Fruit fly (Drosophila melanogaster) whole organism, embryonic: ENCODE data around the gene TRAM.
A peak's percentile ranks its signal among the peaks of the same experiment; 100 is the strongest.

Source experiments
- Abd-B ChIP-seq: fragments of 200-800 bp; sonication (Bioruptor generic); optimal IDR thresholded peaks from 2 replicates; lab custom pipeline; 2018; ENCODE audit warnings: missing biosample characterization, mild to moderate bottlenecking, missing genetic modification characterization, moderate library complexity
- Bteb2 ChIP-seq: fragments of 200-800 bp; sonication (Bioruptor generic); optimal IDR thresholded peaks from 2 replicates; lab custom pipeline; 2016; ENCODE audit warnings: missing biosample characterization, missing genetic modification characterization
- CG10209 ChIP-seq: fragments of 200-800 bp; sonication (Bioruptor generic); optimal IDR thresholded peaks from 3 replicates; lab custom pipeline; 2017; ENCODE audit warnings: missing biosample characterization, mild to moderate bottlenecking, missing genetic modification characterization, missing genetic modification reagents
- CG10565 ChIP-seq: fragments of 200-800 bp; sonication (Bioruptor generic); optimal IDR thresholded peaks from 3 replicates; lab custom pipeline; 2016; ENCODE audit warnings: missing biosample characterization, mild to moderate bottlenecking, missing genetic modification characterization
- CG11504 ChIP-seq: fragments of 200-800 bp; sonication (Bioruptor generic); optimal IDR thresholded peaks from 3 replicates; lab custom pipeline; 2019; ENCODE audit warnings: missing biosample characterization, mild to moderate bottlenecking, missing genetic modification characterization, moderate library complexity
- CG12769 ChIP-seq: fragments of 200-800 bp; sonication (Bioruptor generic); optimal IDR thresholded peaks from 2 replicates; lab custom pipeline; 2019; ENCODE audit warnings: missing biosample characterization, mild to moderate bottlenecking, missing genetic modification characterization, moderate library complexity
- CG13424 ChIP-seq: fragments of 200-800 bp; sonication (Bioruptor generic); optimal IDR thresholded peaks from 2 replicates; lab custom pipeline; 2019; ENCODE audit warnings: missing biosample characterization, mild to moderate bottlenecking, missing genetic modification characterization, moderate library complexity
- CG14050 ChIP-seq: fragments of 200-800 bp; sonication (Bioruptor generic); IDR thresholded peaks from 3 replicates; pipeline ENCODE4 v1.3.6; 2022; ENCODE audit warnings: missing biosample characterization, missing genetic modification characterization
- CG15073 ChIP-seq: fragments of 200-800 bp; sonication (Bioruptor generic); optimal IDR thresholded peaks from 2 replicates; lab custom pipeline; 2016; ENCODE audit warnings: missing biosample characterization, missing genetic modification characterization
- CG17568 ChIP-seq: fragments of 200-800 bp; sonication (Bioruptor generic); optimal IDR thresholded peaks from 2 replicates; lab custom pipeline; 2018; ENCODE audit warnings: missing biosample characterization, mild to moderate bottlenecking, missing genetic modification characterization, moderate library complexity
- CG30403 ChIP-seq: fragments of 200-800 bp; sonication (Bioruptor generic); optimal IDR thresholded peaks from 3 replicates; lab custom pipeline; 2016; ENCODE audit warnings: missing biosample characterization, missing genetic modification characterization
- CG31224 ChIP-seq: fragments of 200-800 bp; sonication (Bioruptor generic); IDR thresholded peaks from 2 replicates; pipeline ENCODE4 v1.3.6; 2022; ENCODE audit warnings: missing biosample characterization, missing genetic modification characterization
- CG32772 ChIP-seq: fragments of 200-800 bp; sonication (Bioruptor generic); IDR thresholded peaks from 2 replicates; pipeline ENCODE4 v1.3.6; 2022; ENCODE audit warnings: missing biosample characterization, missing genetic modification characterization
- CG4328 ChIP-seq: fragments of 200-800 bp; sonication (Bioruptor generic); optimal IDR thresholded peaks from 3 replicates; lab custom pipeline; 2017; ENCODE audit warnings: missing biosample characterization, missing genetic modification reagents, missing genetic modification characterization
- CG4424 ChIP-seq: fragments of 200-800 bp; sonication (Bioruptor generic); optimal IDR thresholded peaks from 3 replicates; lab custom pipeline; 2016; ENCODE audit warnings: missing biosample characterization, missing genetic modification characterization
- CG4730 ChIP-seq: fragments of 200-800 bp; sonication (Bioruptor generic); IDR thresholded peaks from 2 replicates; pipeline ENCODE4 v1.3.6; 2022; ENCODE audit warnings: missing biosample characterization, missing genetic modification characterization
- CG8281 ChIP-seq: fragments of 200-800 bp; sonication (Bioruptor generic); optimal IDR thresholded peaks from 2 replicates; lab custom pipeline; 2018; ENCODE audit warnings: missing biosample characterization, mild to moderate bottlenecking, missing genetic modification characterization, moderate library complexity
- CG8478 ChIP-seq: fragments of >200 bp; optimal IDR thresholded peaks from 2 replicates; lab custom pipeline; 2018
- CG8765 ChIP-seq: fragments of 200-800 bp; sonication (Bioruptor generic); IDR thresholded peaks from 2 replicates; pipeline ENCODE4 v1.3.6; 2022; ENCODE audit warnings: missing biosample characterization, missing genetic modification characterization
- CG8924 ChIP-seq: fragments of 200-800 bp; optimal IDR thresholded peaks from 3 replicates; lab custom pipeline; 2019; ENCODE audit warnings: missing biosample characterization, mild to moderate bottlenecking, missing genetic modification characterization, moderate library complexity
- CG8944 ChIP-seq: fragments of 200-800 bp; sonication (Bioruptor generic); optimal IDR thresholded peaks from 3 replicates; lab custom pipeline; 2016; ENCODE audit warnings: missing biosample characterization, missing genetic modification characterization
- CG9817 ChIP-seq: fragments of 200-800 bp; sonication (Bioruptor generic); optimal IDR thresholded peaks from 2 replicates; lab custom pipeline; 2018; ENCODE audit warnings: missing biosample characterization, mild to moderate bottlenecking, missing genetic modification characterization, moderate library complexity
- Dip2 ChIP-seq: fragments of 200-800 bp; sonication (Bioruptor generic); IDR thresholded peaks from 2 replicates; pipeline ENCODE4 v1.3.6; 2022; ENCODE audit warnings: missing biosample characterization, missing genetic modification characterization
- E2f1 ChIP-seq: fragments of 200-800 bp; sonication (Bioruptor generic); IDR thresholded peaks from 2 replicates; pipeline ENCODE4 v1.3.6; 2022; ENCODE audit warnings: missing biosample characterization, missing genetic modification characterization
- MBD-R2 ChIP-seq: fragments of 200-800 bp; sonication (Bioruptor generic); IDR thresholded peaks from 2 replicates; pipeline ENCODE4 v1.3.6; 2022; ENCODE audit warnings: missing biosample characterization, missing genetic modification characterization
- MTF-1 ChIP-seq: fragments of 200-800 bp; sonication (Bioruptor generic); optimal IDR thresholded peaks from 2 replicates; lab custom pipeline; 2018; ENCODE audit warnings: missing biosample characterization, mild to moderate bottlenecking, missing genetic modification characterization, borderline replicate concordance
- NC2β ChIP-seq: fragments of 200-800 bp; sonication (Bioruptor generic); optimal IDR thresholded peaks from 2 replicates; lab custom pipeline; 2016; ENCODE audit warnings: missing biosample characterization, missing genetic modification characterization
- Ravus ChIP-seq: fragments of 200-800 bp; sonication (Bioruptor generic); IDR thresholded peaks from 2 replicates; pipeline ENCODE4 v1.3.6; 2022; ENCODE audit warnings: missing biosample characterization, missing genetic modification characterization
- Six4 ChIP-seq: fragments of 200-800 bp; sonication (Bioruptor generic); optimal IDR thresholded peaks from 2 replicates; lab custom pipeline; 2016; ENCODE audit warnings: missing biosample characterization, missing genetic modification characterization
- Sox102F ChIP-seq: fragments of 200-800 bp; sonication (Bioruptor generic); optimal IDR thresholded peaks from 2 replicates; lab custom pipeline; 2018; ENCODE audit warnings: missing biosample characterization, mild to moderate bottlenecking, missing genetic modification characterization, moderate library complexity
- Vsx1 ChIP-seq: fragments of 200-800 bp; sonication (Bioruptor generic); optimal IDR thresholded peaks from 2 replicates; lab custom pipeline; 2017; ENCODE audit warnings: missing biosample characterization, mild to moderate bottlenecking, missing genetic modification characterization, missing genetic modification reagents
- ab ChIP-seq: fragments of 200-800 bp; sonication (Bioruptor generic); optimal IDR thresholded peaks from 2 replicates; lab custom pipeline; 2016; ENCODE audit warnings: missing biosample characterization, missing genetic modification characterization
- ara ChIP-seq: fragments of 200-800 bp; sonication (Bioruptor generic); IDR thresholded peaks from 2 replicates; pipeline ENCODE4 v1.3.6; 2022; ENCODE audit warnings: missing biosample characterization, missing genetic modification characterization
- bbx ChIP-seq: fragments of 200-800 bp; sonication (Bioruptor generic); IDR thresholded peaks from 2 replicates; pipeline ENCODE4 v1.3.6; 2022; ENCODE audit warnings: missing biosample characterization, missing genetic modification characterization; ENCODE audit not compliant: partially characterized antibody
- dysf ChIP-seq: fragments of 200-800 bp; sonication (Bioruptor generic); IDR thresholded peaks from 3 replicates; pipeline ENCODE4 v1.3.6; 2022; ENCODE audit warnings: missing biosample characterization, missing genetic modification characterization
- fd96Cb ChIP-seq: fragments of 200-800 bp; sonication (Bioruptor generic); optimal IDR thresholded peaks from 2 replicates; lab custom pipeline; 2018; ENCODE audit warnings: missing biosample characterization, mild to moderate bottlenecking, missing genetic modification characterization, moderate library complexity
- gfzf ChIP-seq: fragments of 200-800 bp; sonication (Bioruptor generic); optimal IDR thresholded peaks from 2 replicates; lab custom pipeline; 2016; ENCODE audit warnings: missing biosample characterization, mild to moderate bottlenecking, missing genetic modification characterization, moderate library complexity
- grau ChIP-seq: fragments of 200-800 bp; optimal IDR thresholded peaks from 3 replicates; lab custom pipeline; 2019; ENCODE audit warnings: missing biosample characterization, mild to moderate bottlenecking, missing genetic modification characterization, moderate library complexity
- grn ChIP-seq: fragments of 200-800 bp; sonication (Bioruptor generic); optimal IDR thresholded peaks from 3 replicates; lab custom pipeline; 2017; ENCODE audit warnings: missing biosample characterization, missing genetic modification characterization
- h ChIP-seq: fragments of >200 bp; optimal IDR thresholded peaks from 2 replicates; lab custom pipeline; 2017
- lab ChIP-seq: fragments of 200-800 bp; sonication (Bioruptor generic); optimal IDR thresholded peaks from 3 replicates; lab custom pipeline; 2017; ENCODE audit warnings: missing biosample characterization, missing genetic modification characterization, mild to moderate bottlenecking, moderate library complexity, missing genetic modification reagents
- lbe ChIP-seq: fragments of 200-800 bp; sonication (Bioruptor generic); optimal IDR thresholded peaks from 2 replicates; lab custom pipeline; 2016; ENCODE audit warnings: missing biosample characterization, mild to moderate bottlenecking, missing genetic modification characterization
- lola ChIP-seq, 3 experiments: fragments of >200 bp in 2 of 3; fragments of 200-800 bp in 1 of 3; sonication (Bioruptor generic) in 1 of 3; optimal IDR thresholded peaks; 2 replicates each; lab custom pipeline; 2017 to 2019; ENCODE audit warnings: missing biosample characterization in 3 of 3, missing genetic modification characterization in 3 of 3, mild to moderate bottlenecking in 1 of 3, moderate library complexity in 1 of 3
- nau ChIP-seq: fragments of 200-800 bp; sonication (Bioruptor generic); optimal IDR thresholded peaks from 3 replicates; lab custom pipeline; 2017; ENCODE audit warnings: missing biosample characterization, mild to moderate bottlenecking, missing genetic modification characterization, missing genetic modification reagents
- nerfin-1 ChIP-seq: fragments of 200-800 bp; sonication (Bioruptor generic); optimal IDR thresholded peaks from 3 replicates; lab custom pipeline; 2019; ENCODE audit warnings: missing biosample characterization, mild to moderate bottlenecking, missing genetic modification characterization, moderate library complexity
- odd ChIP-seq: fragments of 200-800 bp; sonication (Bioruptor generic); optimal IDR thresholded peaks from 2 replicates; lab custom pipeline; 2017; ENCODE audit warnings: missing biosample characterization, mild to moderate bottlenecking, missing genetic modification characterization
- sr ChIP-seq: fragments of 200-800 bp; sonication (Bioruptor generic); IDR thresholded peaks from 3 replicates; pipeline ENCODE4 v1.3.6; 2022; ENCODE audit warnings: missing biosample characterization, missing genetic modification characterization
- ssp ChIP-seq: fragments of 200-800 bp; sonication (Bioruptor generic); IDR thresholded peaks from 2 replicates; pipeline ENCODE4 v1.3.6; 2022; ENCODE audit warnings: missing biosample characterization, missing genetic modification characterization
- tap ChIP-seq: fragments of 200-800 bp; optimal IDR thresholded peaks from 3 replicates; lab custom pipeline; 2019; ENCODE audit warnings: missing biosample characterization, mild to moderate bottlenecking, missing genetic modification characterization, moderate library complexity
- vfl ChIP-seq: fragments of 200-800 bp; sonication (Bioruptor generic); optimal IDR thresholded peaks from 2 replicates; lab custom pipeline; 2016; ENCODE audit warnings: missing biosample characterization, missing genetic modification characterization

TRAM gene

dm6 chrX:900725-901345, 34.2 kb upstream of the TRAM start (continued):
- TF ChIP-seq CG15073 (GFP tag; lab: Kevin White, UChicago) (no peak), grau (tag; lab: Kevin White, UChicago) (peak; percentile 97), ssp (GFP tag; lab: Robert Waterston, UW) (peak; percentile 52; the same call in 1 of the 2 replicates), Vsx1 (GFP tag; lab: Kevin White, UChicago) (peak; percentile 26), bbx (GFP tag; lab: Robert Waterston, UW) (no peak), CG10209 (peak; percentile 76), lola (GFP tag; optimal IDR thresholded peaks at IDR 0.05; lab: Kevin White, UChicago) (peak in 1 of 3 experiments; percentile 53), gfzf (no peak), nau (GFP tag; lab: Kevin White, UChicago) (peak; percentile 76), CG8924 (peak; percentile 81), Abd-B (GFP tag; lab: Kevin White, UChicago) (peak; percentile 75), CG32772 (GFP tag; lab: Robert Waterston, UW) (peak; percentile 76), odd (GFP tag; lab: Kevin White, UChicago) (peak; percentile 52), CG12769 (peak; percentile 90), tap (tag; lab: Kevin White, UChicago) (peak; percentile 73), CG4328 (GFP tag; lab: Kevin White, UChicago) (peak; percentile 37), Dip2 (GFP tag; lab: Robert Waterston, UW) (no peak), Ravus (GFP tag; lab: Robert Waterston, UW) (no peak), dysf (GFP tag; lab: Robert Waterston, UW) (peak; percentile 89), CG4730 (GFP tag; lab: Robert Waterston, UW) (peak; percentile 54; the same call in 1 of the 2 replicates), CG30403 (GFP tag; lab: Kevin White, UChicago) (peak; percentile 83), lbe (GFP tag; lab: Kevin White, UChicago) (peak; percentile 86), CG8281 (tag; lab: Kevin White, UChicago) (peak; percentile 52), CG8765 (GFP tag; lab: Robert Waterston, UW) (peak; percentile 44; the same call in 1 of the 2 replicates), CG13424 (tag; lab: Kevin White, UChicago) (peak; percentile 82), ab (no peak), E2f1 (GFP tag; lab: Robert Waterston, UW) (peak; percentile 81), Sox102F (GFP tag; lab: Kevin White, UChicago) (peak; percentile 84), fd96Cb (peak; percentile 78), CG4424 (GFP tag; lab: Kevin White, UChicago) (peak; percentile 73), vfl (GFP tag; lab: Kevin White, UChicago) (peak; percentile 45), CG14050 (GFP tag; lab: Robert Waterston, UW) (peak; percentile 64), Six4 (peak; percentile 60), MBD-R2 (peak; percentile 43; the same call in 1 of the 2 replicates), CG17568 (GFP tag; lab: Kevin White, UChicago) (peak; percentile 53), h (no peak), CG10565 (GFP tag; lab: Kevin White, UChicago) (no peak), Bteb2 (GFP tag; lab: Kevin White, UChicago) (peak; percentile 62), sr (peak; percentile 7; the same call in 1 of the 3 replicates), lab (GFP tag; lab: Kevin White, UChicago) (peak; percentile 87), CG31224 (GFP tag; lab: Robert Waterston, UW) (peak; percentile 70), CG11504 (tag; lab: Kevin White, UChicago) (peak; percentile 85), CG8478 (no peak), ara (GFP tag; lab: Robert Waterston, UW) (peak; percentile 68), CG8944 (GFP tag; lab: Kevin White, UChicago) (peak; percentile 76), CG9817 (tag; lab: Kevin White, UChicago) (peak; percentile 82), NC2β (GFP tag; lab: Kevin White, UChicago) (peak; percentile 61), nerfin-1 (tag; lab: Kevin White, UChicago) (peak; percentile 54), grn (GFP tag; lab: Kevin White, UChicago) (no peak), MTF-1 (GFP tag; lab: Kevin White, UChicago) (peak; percentile 12)
